Fruit fly (Drosophila melanogaster) whole organism, wandering third instar larva: ENCODE results near the gene Ts.

Experiments used
- Abd-B ChIP-seq: fragments of >200 bp; optimal IDR thresholded peaks from 2 replicates; lab custom pipeline; 2017; ENCODE audit warnings: missing biosample characterization, missing genetic modification characterization
- CrebA ChIP-seq: fragments of 200-800 bp; sonication (Bioruptor generic); optimal IDR thresholded peaks from 2 replicates; lab custom pipeline; 2016; ENCODE audit warnings: missing biosample characterization, mild to moderate bottlenecking, missing genetic modification characterization, borderline replicate concordance
- Dif ChIP-seq: fragments of 200-275, 200-300 bp; sonication (Bioruptor generic); optimal IDR thresholded peaks from 2 replicates; lab custom pipeline; 2018; ENCODE audit warnings: missing biosample characterization, missing genetic modification characterization; ENCODE audit not compliant: partially characterized antibody
- HLH106 ChIP-seq: fragments of 200-800 bp; optimal IDR thresholded peaks from 3 replicates; lab custom pipeline; 2019; ENCODE audit warnings: missing biosample characterization, mild to moderate bottlenecking, missing genetic modification characterization, moderate library complexity
- Hr83 ChIP-seq: fragments of 200-300 bp; sonication (Bioruptor generic); optimal IDR thresholded peaks from 2 replicates; lab custom pipeline; 2016; ENCODE audit warnings: missing biosample characterization, mild to moderate bottlenecking, missing genetic modification characterization, moderate library complexity; ENCODE audit not compliant: poor library complexity, severe bottlenecking
- N ChIP-seq: fragments of >200 bp; optimal IDR thresholded peaks from 2 replicates; lab custom pipeline; 2018; ENCODE audit warnings: missing biosample characterization, missing external identifiers, missing genetic modification characterization
- Sp1 ChIP-seq: fragments of 200-800 bp; sonication (Bioruptor generic); optimal IDR thresholded peaks from 3 replicates; lab custom pipeline; 2019; ENCODE audit warnings: missing biosample characterization, mild to moderate bottlenecking, missing genetic modification characterization, moderate library complexity
- lola ChIP-seq: fragments of >200 bp; optimal IDR thresholded peaks from 2 replicates; lab custom pipeline; 2017; ENCODE audit warnings: missing biosample characterization, missing genetic modification characterization

DNA sequence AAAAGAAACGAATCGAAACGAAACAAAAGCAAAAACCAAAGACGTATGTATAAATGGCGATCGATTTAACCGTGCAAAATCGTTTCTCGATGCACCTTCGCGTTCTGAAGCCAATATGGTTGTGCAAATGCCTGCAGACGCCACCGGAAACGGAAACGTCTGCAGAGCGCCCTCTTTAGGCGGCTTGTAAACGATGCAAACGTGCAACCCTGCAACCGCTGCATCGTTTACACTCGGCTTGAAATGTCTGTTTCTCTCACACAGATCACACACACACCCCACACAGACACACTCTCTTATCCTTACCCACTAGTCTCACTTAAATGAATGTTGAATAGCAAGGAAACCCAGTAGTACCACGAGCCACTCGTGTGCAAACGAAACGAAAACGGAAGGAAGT lies 2.5 kb downstream of the Ts start:
- TF ChIP-seq lola (GFP tag; lab: Kevin White, UChicago) = no peak
- TF ChIP-seq Hr83 (GFP tag; lab: Kevin White, UChicago) = no peak
- TF ChIP-seq N = no peak
- TF ChIP-seq Dif (GFP tag; lab: Kevin White, UChicago) = no peak
- TF ChIP-seq Abd-B (GFP tag; lab: Kevin White, UChicago) = no peak
- no peak for TF ChIP-seq CrebA (GFP tag; lab: Kevin White, UChicago)
- TF ChIP-seq Sp1 (GFP tag; lab: Kevin White, UChicago) = no peak
- TF ChIP-seq HLH106 = no peak
